Worm (Caenorhabditis elegans) whole organism, L1 larva: ENCODE measurements around the gene srh-74.

Experiments
- ceh-82 ChIP-seq, 3 experiments: fragments of 150-350 bp in 1 of 3; sonication (generic microtip) in 2 of 3; optimal IDR thresholded peaks; 2 replicates each; lab custom pipeline; 2014 to 2017; ENCODE audit warnings: missing biosample characterization in 3 of 3, missing genetic modification characterization in 3 of 3
- lin-14 ChIP-seq: fragments of 200-800 bp; sonication (Bioruptor generic); optimal IDR thresholded peaks from 2 replicates; lab custom pipeline; 2018; ENCODE audit warnings: mild to moderate bottlenecking, missing genetic modification characterization, moderate library complexity, missing compliant biosample characterization
- lir-3 ChIP-seq: sonication (generic microtip); optimal IDR thresholded peaks from 2 replicates; lab custom pipeline; 2016; ENCODE audit warnings: mild to moderate bottlenecking, missing genetic modification characterization, moderate library complexity, missing compliant biosample characterization; ENCODE audit not compliant: poor library complexity
- nhr-237 ChIP-seq: fragments of 150-350 bp; optimal IDR thresholded peaks from 2 replicates; lab custom pipeline; 2014; ENCODE audit warnings: missing biosample characterization, missing genetic modification characterization
- rnt-1 ChIP-seq: sonication (generic microtip); optimal IDR thresholded peaks from 2 replicates; lab custom pipeline; 2016; ENCODE audit warnings: mild to moderate bottlenecking, missing genetic modification characterization, moderate library complexity, missing compliant biosample characterization
- skn-1 ChIP-seq: fragments of 150-350 bp; optimal IDR thresholded peaks from 2 replicates; lab custom pipeline; 2014; ENCODE audit warnings: missing biosample characterization, missing genetic modification characterization
- sptf-1 ChIP-seq: fragments of 150-350 bp; optimal IDR thresholded peaks from 2 replicates; lab custom pipeline; 2014; ENCODE audit warnings: missing biosample characterization, missing genetic modification characterization
- swsn-7 ChIP-seq: sonication (generic microtip); optimal IDR thresholded peaks from 2 replicates; lab custom pipeline; 2016; ENCODE audit warnings: missing genetic modification characterization, missing compliant biosample characterization
- unc-130 ChIP-seq: fragments of 150-350 bp; optimal IDR thresholded peaks from 2 replicates; lab custom pipeline; 2017; ENCODE audit warnings: missing biosample characterization, missing genetic modification characterization, inconsistent platforms
- unc-62 ChIP-seq: fragments of 150-350 bp; optimal IDR thresholded peaks from 2 replicates; lab custom pipeline; 2014; ENCODE audit warnings: missing biosample characterization, missing genetic modification reagents, missing genetic modification characterization
- zag-1 ChIP-seq: fragments of 150-350 bp; optimal IDR thresholded peaks from 2 replicates; lab custom pipeline; 2014; ENCODE audit warnings: missing biosample characterization, missing genetic modification characterization

DNA sequence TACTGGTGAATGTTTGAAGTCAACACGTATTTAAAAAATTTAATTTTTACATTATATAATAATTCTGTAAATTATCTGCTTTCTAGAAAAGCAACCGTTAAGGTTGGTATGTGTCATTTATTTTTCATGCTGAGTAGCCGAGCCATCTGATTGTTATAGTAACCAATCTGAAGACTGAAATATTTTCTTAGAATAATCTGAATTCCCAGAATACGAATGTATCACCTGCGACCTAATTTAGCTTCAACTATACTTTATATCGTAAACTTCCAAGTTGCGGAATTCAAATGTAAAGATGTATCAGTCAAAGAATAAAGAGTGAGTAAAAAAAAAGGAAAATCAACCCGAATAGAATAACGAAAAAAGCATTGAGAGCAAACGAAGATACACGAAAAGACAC lies 15.3 kb downstream of the srh-74 start:
- no peak for TF ChIP-seq unc-130 (tag; lab: Kevin White, UChicago)
- no peak for TF ChIP-seq swsn-7 (tag; lab: Kevin White, UChicago)
- no peak for TF ChIP-seq ceh-82 (tag; optimal IDR thresholded peaks at IDR 0.05; lab: Kevin White, UChicago)
- TF ChIP-seq zag-1 (tag; lab: Kevin White, UChicago): no peak
- TF ChIP-seq lin-14: no peak
- no peak for TF ChIP-seq skn-1
- no peak for TF ChIP-seq unc-62
- TF ChIP-seq rnt-1 (tag; lab: Kevin White, UChicago): no peak
- TF ChIP-seq sptf-1 (tag; lab: Kevin White, UChicago): no peak
- TF ChIP-seq nhr-237 (tag; lab: Kevin White, UChicago): no peak
- TF ChIP-seq lir-3 (tag; lab: Kevin White, UChicago): no peak
